Worm (Caenorhabditis elegans): ENCODE data around the gene C10G8.3.

ce11 chrV:5287273-5287672 is 25.3 kb upstream of the C10G8.3 start, which contains the start of gene Y49G5A.1:
- TF ChIP-seq dao-5 (tag; optimal IDR thresholded peaks at IDR 0.05) (no peak), him-1 (tag; optimal IDR thresholded peaks at IDR 0.05) (no peak), W03F9.2 (tag; optimal IDR thresholded peaks at IDR 0.05) (no peak)
